Fruit fly (Drosophila melanogaster): ENCODE results near the gene Rb97D.

dm6 chr3R:26870494-26870893, 5.0 kb downstream of the Rb97D start:
- TF ChIP-seq CTCF (optimal IDR thresholded peaks at IDR 0.05): no peak
- no peak for TF ChIP-seq CG8478 (optimal IDR thresholded peaks at IDR 0.05)

All from S2 (cell line).